Fruit fly (Drosophila melanogaster) whole organism, embryonic: ENCODE results near the gene Cdc5.

Experiments used
- Bdp1 ChIP-seq: fragments of 200-800 bp; sonication (Bioruptor generic); optimal IDR thresholded peaks from 3 replicates; lab custom pipeline; 2016; ENCODE audit warnings: missing biosample characterization, missing genetic modification characterization
- Blimp-1 ChIP-seq: fragments of 200-800 bp; sonication (Bioruptor generic); optimal IDR thresholded peaks from 3 replicates; lab custom pipeline; 2018; ENCODE audit warnings: missing biosample characterization, missing genetic modification characterization, mild to moderate bottlenecking, moderate library complexity, missing genetic modification reagents
- CG11398 ChIP-seq: fragments of 200-800 bp; sonication (Bioruptor generic); optimal IDR thresholded peaks from 2 replicates; lab custom pipeline; 2016; ENCODE audit warnings: missing biosample characterization, missing genetic modification characterization
- CG12299 ChIP-seq: fragments of 200-800 bp; sonication (Bioruptor generic); optimal IDR thresholded peaks from 2 replicates; lab custom pipeline; 2018; ENCODE audit warnings: missing biosample characterization, mild to moderate bottlenecking, missing genetic modification characterization
- CG12659 ChIP-seq: fragments of 200-800 bp; sonication (Bioruptor generic); optimal IDR thresholded peaks from 3 replicates; lab custom pipeline; 2017; ENCODE audit warnings: mild to moderate bottlenecking, missing biosample characterization, missing genetic modification reagents, missing genetic modification characterization
- CG12769 ChIP-seq: fragments of 200-800 bp; sonication (Bioruptor generic); optimal IDR thresholded peaks from 2 replicates; lab custom pipeline; 2019; ENCODE audit warnings: missing biosample characterization, mild to moderate bottlenecking, missing genetic modification characterization, moderate library complexity
- CG13287 ChIP-seq: fragments of 200-800 bp; sonication (Bioruptor generic); IDR thresholded peaks from 2 replicates; pipeline ENCODE4 v1.3.6; 2022; ENCODE audit warnings: missing biosample characterization, missing genetic modification characterization; ENCODE audit not compliant: partially characterized antibody
- CG14860 ChIP-seq: fragments of 200-800 bp; sonication (Bioruptor generic); IDR thresholded peaks from 3 replicates; pipeline ENCODE4 v1.3.6; 2022; ENCODE audit warnings: missing biosample characterization, missing genetic modification characterization; ENCODE audit not compliant: partially characterized antibody
- CG15479 ChIP-seq: fragments of 200-800 bp; sonication (Bioruptor generic); optimal IDR thresholded peaks from 3 replicates; lab custom pipeline; 2019; ENCODE audit warnings: missing biosample characterization, mild to moderate bottlenecking, missing genetic modification characterization, moderate library complexity
- CG16863 ChIP-seq: fragments of 200-800 bp; sonication (Bioruptor generic); optimal IDR thresholded peaks from 3 replicates; lab custom pipeline; 2016; ENCODE audit warnings: missing biosample characterization, missing genetic modification characterization
- CG17359 ChIP-seq: fragments of 200-800 bp; sonication (Bioruptor generic); optimal IDR thresholded peaks from 3 replicates; lab custom pipeline; 2018; ENCODE audit warnings: missing biosample characterization, mild to moderate bottlenecking, missing genetic modification characterization, moderate library complexity
- CG18476 ChIP-seq: fragments of 200-800 bp; sonication (Bioruptor generic); optimal IDR thresholded peaks from 2 replicates; lab custom pipeline; 2016; ENCODE audit warnings: missing biosample characterization, mild to moderate bottlenecking, missing genetic modification characterization
- CG31224 ChIP-seq: fragments of 200-800 bp; sonication (Bioruptor generic); IDR thresholded peaks from 2 replicates; pipeline ENCODE4 v1.3.6; 2022; ENCODE audit warnings: missing biosample characterization, missing genetic modification characterization
- CG32767 ChIP-seq: fragments of 200-800 bp; sonication (Bioruptor generic); IDR thresholded peaks from 2 replicates; pipeline ENCODE4 v1.3.6; 2022; ENCODE audit warnings: missing biosample characterization, missing genetic modification characterization
- CG4404 ChIP-seq: fragments of 200-800 bp; sonication (Bioruptor generic); IDR thresholded peaks from 2 replicates; pipeline ENCODE4 v1.3.6; 2022; ENCODE audit warnings: missing biosample characterization, missing genetic modification characterization
- CG6272 ChIP-seq: fragments of 200-800 bp; sonication (Bioruptor generic); IDR thresholded peaks from 2 replicates; pipeline ENCODE4 v1.3.6; 2022; ENCODE audit warnings: missing biosample characterization, missing genetic modification characterization
- CG7839 ChIP-seq: fragments of 200-800 bp; sonication (Bioruptor generic); optimal IDR thresholded peaks from 3 replicates; lab custom pipeline; 2018; ENCODE audit warnings: missing biosample characterization, mild to moderate bottlenecking, missing genetic modification characterization, moderate library complexity
- CG8359 ChIP-seq: fragments of 200-800 bp; sonication (Bioruptor generic); optimal IDR thresholded peaks from 2 replicates; lab custom pipeline; 2017; ENCODE audit warnings: missing biosample characterization, mild to moderate bottlenecking, missing genetic modification characterization, borderline replicate concordance
- CG8924 ChIP-seq: fragments of 200-800 bp; optimal IDR thresholded peaks from 3 replicates; lab custom pipeline; 2019; ENCODE audit warnings: missing biosample characterization, mild to moderate bottlenecking, missing genetic modification characterization, moderate library complexity
- CHES-1-like ChIP-seq: fragments of 200-800 bp; sonication (Bioruptor generic); optimal IDR thresholded peaks from 2 replicates; lab custom pipeline; 2016; ENCODE audit warnings: missing biosample characterization, missing genetic modification characterization
- Dll ChIP-seq: fragments of 200-800 bp; sonication (Bioruptor generic); IDR thresholded peaks from 4 replicates; pipeline ENCODE4 v1.3.6; 2022; ENCODE audit warnings: missing biosample characterization, missing genetic modification characterization; ENCODE audit not compliant: partially characterized antibody
- ERR ChIP-seq: fragments of 200-800 bp; sonication (Bioruptor generic); optimal IDR thresholded peaks from 2 replicates; lab custom pipeline; 2016; ENCODE audit warnings: missing biosample characterization, missing genetic modification characterization
- NFAT ChIP-seq: fragments of 200-800 bp; sonication (Bioruptor generic); IDR thresholded peaks from 2 replicates; pipeline ENCODE4 v1.3.6; 2022; ENCODE audit warnings: missing biosample characterization, missing genetic modification characterization
- Nf-YC ChIP-seq: fragments of 200-800 bp; optimal IDR thresholded peaks from 3 replicates; lab custom pipeline; 2019; ENCODE audit warnings: missing biosample characterization, mild to moderate bottlenecking, missing genetic modification characterization, moderate library complexity
- Ptx1 ChIP-seq: fragments of 200-800 bp; sonication (Bioruptor generic); IDR thresholded peaks from 2 replicates; pipeline ENCODE4 v1.3.6; 2022; ENCODE audit warnings: missing biosample characterization, missing genetic modification characterization
- Trl ChIP-seq, 3 experiments: fragments of >200 bp in 2 of 3; fragments of 200-800 bp in 1 of 3; sonication (Bioruptor generic) in 1 of 3; optimal IDR thresholded peaks; 2 replicates in 1 of 3; 3 replicates in 2 of 3; lab custom pipeline; 2016 to 2017; ENCODE audit warnings: missing biosample characterization in 1 of 3, missing genetic modification characterization in 1 of 3
- Xbp1 ChIP-seq: fragments of 200-800 bp; sonication (Bioruptor generic); optimal IDR thresholded peaks from 3 replicates; lab custom pipeline; 2016; ENCODE audit warnings: missing biosample characterization, mild to moderate bottlenecking, missing genetic modification characterization
- YL-1 ChIP-seq: fragments of 200-800 bp; sonication (Bioruptor generic); optimal IDR thresholded peaks from 3 replicates; lab custom pipeline; 2017; ENCODE audit warnings: missing biosample characterization, mild to moderate bottlenecking, missing genetic modification characterization
- abd-A ChIP-seq: fragments of 200-800 bp; sonication (Bioruptor generic); optimal IDR thresholded peaks from 3 replicates; lab custom pipeline; 2019; ENCODE audit warnings: missing biosample characterization, mild to moderate bottlenecking, missing genetic modification characterization, moderate library complexity
- aop ChIP-seq: fragments of 200-800 bp; sonication (Bioruptor generic); IDR thresholded peaks from 2 replicates; pipeline ENCODE4 v1.3.6; 2022; ENCODE audit warnings: missing biosample characterization, missing genetic modification characterization
- crc ChIP-seq: fragments of 200-800 bp; sonication (Bioruptor generic); optimal IDR thresholded peaks from 2 replicates; lab custom pipeline; 2016; ENCODE audit warnings: missing biosample characterization, missing genetic modification characterization
- cwo ChIP-seq: fragments of 200-800 bp; sonication (Bioruptor generic); optimal IDR thresholded peaks from 3 replicates; lab custom pipeline; 2017; ENCODE audit warnings: missing biosample characterization, missing genetic modification characterization, mild to moderate bottlenecking, moderate library complexity, missing genetic modification reagents
- ewg ChIP-seq: fragments of 200-800 bp; sonication (Bioruptor generic); optimal IDR thresholded peaks from 3 replicates; lab custom pipeline; 2017; ENCODE audit warnings: mild to moderate bottlenecking, missing biosample characterization, missing genetic modification reagents, missing genetic modification characterization
- exex ChIP-seq: fragments of 200-800 bp; sonication (Bioruptor generic); optimal IDR thresholded peaks from 4 replicates; lab custom pipeline; 2018; ENCODE audit warnings: missing biosample characterization, mild to moderate bottlenecking, missing genetic modification characterization, moderate library complexity
- eyg ChIP-seq: fragments of 200-800 bp; sonication (Bioruptor generic); optimal IDR thresholded peaks from 3 replicates; lab custom pipeline; 2016; ENCODE audit warnings: missing biosample characterization, missing genetic modification characterization
- fd102C ChIP-seq: fragments of 200-800 bp; sonication (Bioruptor generic); optimal IDR thresholded peaks from 2 replicates; lab custom pipeline; 2018; ENCODE audit warnings: missing biosample characterization, mild to moderate bottlenecking, missing genetic modification characterization, moderate library complexity
- fd3F ChIP-seq: fragments of 200-800 bp; sonication (Bioruptor generic); optimal IDR thresholded peaks from 2 replicates; lab custom pipeline; 2018; ENCODE audit warnings: missing biosample characterization, mild to moderate bottlenecking, missing genetic modification characterization, moderate library complexity
- gcm2 ChIP-seq: fragments of 200-800 bp; sonication (Bioruptor generic); optimal IDR thresholded peaks from 2 replicates; lab custom pipeline; 2016; ENCODE audit warnings: missing biosample characterization, missing genetic modification characterization
- insv ChIP-seq, 2 experiments: fragments of 200-800 bp; sonication (Bioruptor generic); optimal IDR thresholded peaks; 3 replicates each; lab custom pipeline; 2016 to 2018; ENCODE audit warnings: missing biosample characterization in 2 of 2, missing genetic modification characterization in 2 of 2
- ken ChIP-seq: fragments of 200-800 bp; sonication (Bioruptor generic); IDR thresholded peaks from 3 replicates; pipeline ENCODE4 v1.3.6; 2022; ENCODE audit warnings: missing biosample characterization, missing genetic modification characterization
- lola ChIP-seq, 3 experiments: fragments of >200 bp in 2 of 3; fragments of 200-800 bp in 1 of 3; sonication (Bioruptor generic) in 1 of 3; optimal IDR thresholded peaks; 2 replicates each; lab custom pipeline; 2017 to 2019; ENCODE audit warnings: missing biosample characterization in 3 of 3, missing genetic modification characterization in 3 of 3, mild to moderate bottlenecking in 1 of 3, moderate library complexity in 1 of 3
- nerfin-1 ChIP-seq: fragments of 200-800 bp; sonication (Bioruptor generic); optimal IDR thresholded peaks from 3 replicates; lab custom pipeline; 2019; ENCODE audit warnings: missing biosample characterization, mild to moderate bottlenecking, missing genetic modification characterization, moderate library complexity
- sens ChIP-seq: fragments of 200-800 bp; sonication (Bioruptor generic); peaks from one replicate; lab custom pipeline; 2016; ENCODE audit warnings: missing biosample characterization, missing genetic modification characterization
- shn ChIP-seq: fragments of 200-800 bp; sonication (Bioruptor generic); optimal IDR thresholded peaks from 3 replicates; lab custom pipeline; 2016; ENCODE audit warnings: missing biosample characterization, missing genetic modification characterization
- sima ChIP-seq: fragments of 200-800 bp; sonication (Bioruptor generic); optimal IDR thresholded peaks from 2 replicates; lab custom pipeline; 2016; ENCODE audit warnings: missing biosample characterization, missing genetic modification characterization
- slou ChIP-seq: fragments of 200-800 bp; sonication (Bioruptor generic); optimal IDR thresholded peaks from 3 replicates; lab custom pipeline; 2016; ENCODE audit warnings: missing biosample characterization, missing genetic modification characterization
- stc ChIP-seq: fragments of 200-800 bp; sonication (Bioruptor generic); IDR thresholded peaks from 2 replicates; pipeline ENCODE4 v1.3.6; 2022; ENCODE audit warnings: missing biosample characterization, missing genetic modification characterization
- tup ChIP-seq: fragments of 200-800 bp; sonication (Bioruptor generic); optimal IDR thresholded peaks from 2 replicates; lab custom pipeline; 2016; ENCODE audit warnings: missing biosample characterization, mild to moderate bottlenecking, missing genetic modification characterization, moderate library complexity
- wek ChIP-seq: fragments of 200-800 bp; sonication (Bioruptor generic); optimal IDR thresholded peaks from 3 replicates; lab custom pipeline; 2018; ENCODE audit warnings: missing biosample characterization, mild to moderate bottlenecking, missing genetic modification characterization, moderate library complexity

Gene Cdc5

dm6 chr3L:350651-351228 is 10.4 kb downstream of the Cdc5 start (continued):
- peak; percentile 25 for TF ChIP-seq Bdp1 (GFP tag; lab: Kevin White, UChicago)
- peak; percentile 69 for TF ChIP-seq CG6272 (GFP tag; lab: Robert Waterston, UW)
- TF ChIP-seq CG14860 (GFP tag; lab: Robert Waterston, UW) = no peak
- TF ChIP-seq CG31224 (GFP tag; lab: Robert Waterston, UW) = peak; percentile 69
- TF ChIP-seq fd102C = no peak
- peak; percentile 48 for TF ChIP-seq eyg (GFP tag; lab: Kevin White, UChicago)
- no peak for TF ChIP-seq YL-1 (GFP tag; lab: Kevin White, UChicago)
- peak; percentile 50 for TF ChIP-seq CG16863
- peak in 1 of 3 experiments; percentile 23 for TF ChIP-seq lola (GFP tag; optimal IDR thresholded peaks at IDR 0.05; lab: Kevin White, UChicago)
- TF ChIP-seq stc (GFP tag; lab: Robert Waterston, UW) = peak; percentile 76
- TF ChIP-seq CG17359 (tag; lab: Kevin White, UChicago) = peak; percentile 73
- peak; percentile 67 for TF ChIP-seq crc (GFP tag; lab: Kevin White, UChicago)
- peak; percentile 79 for TF ChIP-seq CG18476 (GFP tag; lab: Kevin White, UChicago)
- TF ChIP-seq CG32767 (GFP tag; lab: Robert Waterston, UW) = peak; percentile 58; the same call in 1 of the 2 replicates
- peak; percentile 68 for TF ChIP-seq CG12659
- peak; percentile 45 for TF ChIP-seq sima
- peak; percentile 97 for TF ChIP-seq sens (GFP tag; lab: Kevin White, UChicago)
- no peak for TF ChIP-seq CG8359
- peak; percentile 77; the same call in 2 of the 3 replicates for TF ChIP-seq ken (GFP tag; lab: Robert Waterston, UW)
- TF ChIP-seq CG11398 (GFP tag; lab: Kevin White, UChicago) = no peak
- no peak for TF ChIP-seq aop (GFP tag; lab: Robert Waterston, UW)
- peak; percentile 27 for TF ChIP-seq ewg (GFP tag; lab: Kevin White, UChicago)
- peak; percentile 56 for TF ChIP-seq fd3F (GFP tag; lab: Kevin White, UChicago)
- peak; percentile 83 for TF ChIP-seq CG7839 (tag; lab: Kevin White, UChicago)
- peak; percentile 91 for TF ChIP-seq Ptx1 (GFP tag; lab: Robert Waterston, UW)
- peak; percentile 84 for TF ChIP-seq cwo (GFP tag; lab: Kevin White, UChicago)
- no peak for TF ChIP-seq Nf-YC
- no peak for TF ChIP-seq tup
- TF ChIP-seq ERR (GFP tag; lab: Kevin White, UChicago) = peak; percentile 35
- no peak for TF ChIP-seq CHES-1-like (GFP tag; lab: Kevin White, UChicago)
- no peak for TF ChIP-seq wek (GFP tag; lab: Kevin White, UChicago)
- TF ChIP-seq insv (GFP tag; optimal IDR thresholded peaks at IDR 0.05; lab: Kevin White, UChicago) = no peak
- TF ChIP-seq nerfin-1 = peak; percentile 45
- TF ChIP-seq NFAT = peak; percentile 39; the same call in 1 of the 2 replicates
- TF ChIP-seq abd-A (tag; lab: Kevin White, UChicago) = no peak
- peak; percentile 45; the same call in 1 of the 2 replicates for TF ChIP-seq CG4404 (GFP tag; lab: Robert Waterston, UW)
- TF ChIP-seq exex (tag; lab: Kevin White, UChicago) = peak; percentile 88
- no peak for TF ChIP-seq CG13287 (GFP tag; lab: Robert Waterston, UW)
- no peak for TF ChIP-seq slou
- no peak for TF ChIP-seq CG15479 (GFP tag; lab: Kevin White, UChicago)
- TF ChIP-seq Blimp-1 = peak; percentile 83
- TF ChIP-seq CG8924 (tag; lab: Kevin White, UChicago) = peak; percentile 77
- peak; percentile 1 for TF ChIP-seq CG12299 (tag; lab: Kevin White, UChicago)
- no peak for TF ChIP-seq shn
- no peak for TF ChIP-seq gcm2 (GFP tag; lab: Kevin White, UChicago)
- peak; percentile 72 for TF ChIP-seq Xbp1 (GFP tag; lab: Kevin White, UChicago)
- no peak for TF ChIP-seq Dll (GFP tag; lab: Robert Waterston, UW)
- TF ChIP-seq Trl (optimal IDR thresholded peaks at IDR 0.05; lab: Kevin White, UChicago) = no peak
- TF ChIP-seq Trl (GFP tag; optimal IDR thresholded peaks at IDR 0.05; lab: Kevin White, UChicago) = peak; percentile 39
- TF ChIP-seq CG12769 (tag; lab: Kevin White, UChicago) = no peak
